Fruit fly (Drosophila melanogaster): ENCODE data around the gene eIF1A.

DNA sequence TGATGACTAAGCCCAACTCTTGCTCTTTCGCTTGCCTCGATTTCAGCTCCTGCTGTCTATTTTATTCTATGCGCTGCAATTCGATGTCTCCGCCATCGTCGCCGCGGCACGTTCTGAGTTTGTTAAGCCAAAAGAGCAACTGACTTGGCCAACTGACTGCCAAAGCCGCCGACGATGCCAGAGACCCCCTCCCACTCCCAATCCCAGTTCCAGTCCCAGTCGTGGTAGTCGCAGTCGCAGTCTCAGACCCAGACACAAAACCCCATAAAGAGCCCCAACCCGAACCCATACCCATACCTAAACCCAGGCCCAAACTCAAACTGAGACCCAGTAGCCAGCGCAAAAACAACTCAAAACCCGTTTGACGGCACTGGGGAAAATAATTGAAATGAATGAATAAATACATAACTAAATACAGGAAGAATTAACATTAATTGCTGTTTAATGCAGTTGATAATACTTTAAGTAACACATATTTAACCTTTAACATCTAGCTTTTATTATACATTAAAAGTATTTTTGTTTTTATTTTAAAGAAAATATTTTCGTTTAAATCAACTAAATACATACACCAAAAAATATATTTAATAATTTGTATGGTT lies 36.4 kb downstream of the eIF1A start:
- TF ChIP-seq h (optimal IDR thresholded peaks at IDR 0.05), result no peak
- no peak for TF ChIP-seq psq (optimal IDR thresholded peaks at IDR 0.05)
- TF ChIP-seq Sin3A (optimal IDR thresholded peaks at IDR 0.05), result no peak
- no peak for TF ChIP-seq Myc (optimal IDR thresholded peaks at IDR 0.05)
